Worm (Caenorhabditis elegans) whole organism, mixed stage, embryonic: ENCODE measurements around the gene cyp-33C7.

Experiments
- M03D4.4 ChIP-seq: sonication (generic microtip); optimal IDR thresholded peaks from 2 replicates; lab custom pipeline; 2017; ENCODE audit warnings: mild to moderate bottlenecking, missing genetic modification characterization, missing compliant biosample characterization
- bed-3 ChIP-seq: fragments of 200-800 bp; sonication (Bioruptor generic); optimal IDR thresholded peaks from 3 replicates; lab custom pipeline; 2018; ENCODE audit warnings: mild to moderate bottlenecking, missing genetic modification characterization, moderate library complexity, missing compliant biosample characterization
- blmp-1 ChIP-seq: fragments of 150-350 bp; optimal IDR thresholded peaks from 2 replicates; lab custom pipeline; 2014; ENCODE audit warnings: missing biosample characterization, missing genetic modification characterization
- ceh-39 ChIP-seq: fragments of 150-350 bp; optimal IDR thresholded peaks from 2 replicates; lab custom pipeline; 2014; ENCODE audit warnings: missing biosample characterization, missing genetic modification characterization
- ceh-43 ChIP-seq: fragments of 200-800 bp; sonication (Bioruptor generic); optimal IDR thresholded peaks from 2 replicates; lab custom pipeline; 2018; ENCODE audit warnings: mild to moderate bottlenecking, missing genetic modification characterization, moderate library complexity, missing compliant biosample characterization
- ceh-83 ChIP-seq: fragments of 200-800 bp; sonication (Bioruptor generic); optimal IDR thresholded peaks from 2 replicates; lab custom pipeline; 2018; ENCODE audit warnings: mild to moderate bottlenecking, missing genetic modification characterization, missing compliant biosample characterization
- ces-1 ChIP-seq: fragments of 150-350 bp; optimal IDR thresholded peaks from 2 replicates; lab custom pipeline; 2014; ENCODE audit warnings: missing biosample characterization, missing genetic modification reagents, missing genetic modification characterization
- cnd-1 ChIP-seq: fragments of 200-800 bp; sonication (Bioruptor generic); optimal IDR thresholded peaks from 2 replicates; lab custom pipeline; 2018; ENCODE audit warnings: mild to moderate bottlenecking, missing genetic modification characterization, missing compliant biosample characterization
- drap-1 ChIP-seq: fragments of 200-800 bp; sonication (Bioruptor generic); optimal IDR thresholded peaks from 3 replicates; lab custom pipeline; 2018; ENCODE audit warnings: mild to moderate bottlenecking, missing genetic modification characterization, missing compliant biosample characterization
- elt-1 ChIP-seq: sonication (generic microtip); optimal IDR thresholded peaks from 2 replicates; lab custom pipeline; 2017; ENCODE audit warnings: missing genetic modification characterization, mild to moderate bottlenecking, missing compliant biosample characterization, antibody characterized with exemption, moderate library complexity, borderline replicate concordance; ENCODE audit not compliant: insufficient read depth
- elt-3 ChIP-seq: fragments of 150-350 bp; optimal IDR thresholded peaks from 2 replicates; lab custom pipeline; 2014; ENCODE audit warnings: missing biosample characterization, missing genetic modification characterization
- flh-1 ChIP-seq: fragments of 200-800 bp; sonication (Bioruptor generic); optimal IDR thresholded peaks from 2 replicates; lab custom pipeline; 2018; ENCODE audit warnings: mild to moderate bottlenecking, missing genetic modification characterization, moderate library complexity, missing compliant biosample characterization
- lin-13 ChIP-seq: fragments of 150-350 bp; optimal IDR thresholded peaks from 2 replicates; lab custom pipeline; 2014; ENCODE audit warnings: missing biosample characterization, missing genetic modification characterization
- lin-32 ChIP-seq: fragments of 200-800 bp; sonication (Bioruptor generic); optimal IDR thresholded peaks from 2 replicates; lab custom pipeline; 2018; ENCODE audit warnings: mild to moderate bottlenecking, missing genetic modification characterization, missing compliant biosample characterization
- lsy-2 ChIP-seq: fragments of 150-350 bp; optimal IDR thresholded peaks from 2 replicates; lab custom pipeline; 2014; ENCODE audit warnings: missing biosample characterization, missing genetic modification characterization
- mab-5 ChIP-seq: fragments of 150-350 bp; optimal IDR thresholded peaks from 2 replicates; lab custom pipeline; 2014; ENCODE audit warnings: missing biosample characterization, missing genetic modification characterization
- mep-1 ChIP-seq: fragments of 150-350 bp; optimal IDR thresholded peaks from 2 replicates; lab custom pipeline; 2017; ENCODE audit warnings: missing biosample characterization, missing genetic modification reagents, missing genetic modification characterization, inconsistent platforms
- mls-2 ChIP-seq: sonication (generic microtip); optimal IDR thresholded peaks from 2 replicates; lab custom pipeline; 2016; ENCODE audit warnings: mild to moderate bottlenecking, missing genetic modification characterization, moderate library complexity, missing compliant biosample characterization
- nhr-12 ChIP-seq: fragments of 150-350 bp; optimal IDR thresholded peaks from 2 replicates; lab custom pipeline; 2014; ENCODE audit warnings: missing biosample characterization, missing genetic modification characterization
- nhr-2 ChIP-seq: fragments of 150-350 bp; optimal IDR thresholded peaks from 2 replicates; lab custom pipeline; 2014; ENCODE audit warnings: missing biosample characterization, missing genetic modification characterization
- nhr-237 ChIP-seq: fragments of 150-350 bp; optimal IDR thresholded peaks from 2 replicates; lab custom pipeline; 2014; ENCODE audit warnings: missing biosample characterization, missing genetic modification characterization
- nhr-28 ChIP-seq: fragments of 150-350 bp; optimal IDR thresholded peaks from 2 replicates; lab custom pipeline; 2014; ENCODE audit warnings: missing biosample characterization, missing genetic modification characterization
- nhr-76 ChIP-seq: sonication (generic microtip); optimal IDR thresholded peaks from 2 replicates; lab custom pipeline; 2017; ENCODE audit warnings: missing biosample characterization, missing genetic modification characterization
- pha-4 ChIP-seq: fragments of 150-350 bp; optimal IDR thresholded peaks from 2 replicates; lab custom pipeline; 2018; ENCODE audit warnings: missing biosample characterization, missing genetic modification reagents, missing genetic modification characterization
- sem-2 ChIP-seq: fragments of 200-800 bp; sonication (Bioruptor generic); optimal IDR thresholded peaks from 2 replicates; lab custom pipeline; 2018; ENCODE audit warnings: mild to moderate bottlenecking, missing genetic modification characterization, missing compliant biosample characterization
- snpc-4 ChIP-seq: fragments of 150-350 bp; optimal IDR thresholded peaks from 2 replicates; lab custom pipeline; 2014; ENCODE audit warnings: missing biosample characterization, missing genetic modification characterization
- unc-39 ChIP-seq: fragments of 150-350 bp; optimal IDR thresholded peaks from 2 replicates; lab custom pipeline; 2014; ENCODE audit warnings: missing biosample characterization, missing genetic modification characterization
- zip-8 ChIP-seq: fragments of 150-350 bp; optimal IDR thresholded peaks from 2 replicates; lab custom pipeline; 2014; ENCODE audit warnings: missing biosample characterization, missing genetic modification characterization
- ztf-11 ChIP-seq: fragments of 150-350 bp; optimal IDR thresholded peaks from 2 replicates; lab custom pipeline; 2014; ENCODE audit warnings: missing biosample characterization, missing genetic modification characterization

The cyp-33C7 gene

ce11 chrV:2278543-2278942 is 28.2 kb downstream of the cyp-33C7 start, which contains the start of gene fbxa-137:
Gene fbxa-137, plus strand, starts transcription at chrV:2278816.
- TF ChIP-seq nhr-12 (tag; lab: Kevin White, UChicago) = no peak
- no peak for TF ChIP-seq nhr-2 (tag; lab: Kevin White, UChicago)
- TF ChIP-seq ces-1 (GFP tag; lab: Kevin White, UChicago) = peak; percentile 50
- TF ChIP-seq pha-4 (tag; lab: Kevin White, UChicago) = peak; percentile 41
- peak; percentile 6 for TF ChIP-seq mls-2 (tag; lab: Kevin White, UChicago)

- TF ChIP-seq nhr-237 (tag; lab: Kevin White, UChicago) (peak; percentile 34), flh-1 (GFP tag; lab: Kevin White, UChicago) (no peak), lin-32 (no peak), bed-3 (GFP tag; lab: Kevin White, UChicago) (no peak), elt-1 (tag; lab: Kevin White, UChicago) (no peak), mep-1 (tag; lab: Kevin White, UChicago) (peak; percentile 40), ces-1 (GFP tag; lab: Kevin White, UChicago) (peak; percentile 43), elt-3 (tag; lab: Kevin White, UChicago) (no peak), blmp-1 (tag; lab: Kevin White, UChicago) (no peak), mab-5 (tag; lab: Kevin White, UChicago) (no peak), ceh-83 (peak; percentile 3), nhr-2 (tag; lab: Kevin White, UChicago) (no peak), ztf-11 (tag; lab: Kevin White, UChicago) (no peak), pha-4 (tag; lab: Kevin White, UChicago) (peak; percentile 14)
Measured at ce11 chrV:2281499-2281898, 31.2 kb downstream of the cyp-33C7 start, which contains the start of gene nhr-228. Gene nhr-228, plus strand, starts transcription at chrV:2281759.

ce11 chrV:2285107-2285506 is 34.8 kb downstream of the cyp-33C7 start, which contains the start of gene nhr-227:
Gene nhr-227, plus strand, starts transcription at chrV:2285432.
- TF ChIP-seq bed-3 (GFP tag; lab: Kevin White, UChicago) (no peak), sem-2 (GFP tag; lab: Kevin White, UChicago) (no peak), unc-39 (no peak), mls-2 (tag; lab: Kevin White, UChicago) (no peak), zip-8 (tag; lab: Kevin White, UChicago) (no peak), lin-13 (tag; lab: Kevin White, UChicago) (no peak), lin-32 (no peak)

DNA sequence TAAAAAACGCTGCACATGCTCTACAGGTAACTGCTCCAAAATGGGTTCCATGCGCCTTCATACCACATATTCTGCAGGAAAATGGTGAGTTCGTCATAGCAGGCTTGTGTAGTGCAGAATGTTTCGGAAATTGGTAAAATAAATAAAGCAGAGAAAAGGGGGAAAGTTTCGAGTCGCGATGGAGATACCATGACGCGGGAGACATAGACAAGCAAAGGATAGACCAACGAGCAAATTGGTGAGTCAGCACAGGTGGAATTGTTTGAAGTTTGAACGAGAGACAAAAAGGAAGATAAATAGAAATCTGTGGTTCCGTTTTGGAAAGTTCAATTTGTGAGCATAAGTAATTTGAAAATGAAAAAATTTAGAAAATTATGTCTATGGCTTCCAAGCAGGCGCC is 40.0 kb downstream of the cyp-33C7 start, which contains the start of gene nhr-225:
nhr-225 (minus strand) TSS at position 146 of the 400 bp plus-strand sequence.
- TF ChIP-seq nhr-12 (tag; lab: Kevin White, UChicago) (no peak), pha-4 (tag; lab: Kevin White, UChicago) (no peak), ceh-43 (GFP tag; lab: Kevin White, UChicago) (no peak), sem-2 (GFP tag; lab: Kevin White, UChicago) (no peak), bed-3 (GFP tag; lab: Kevin White, UChicago) (no peak), ceh-39 (tag; lab: Kevin White, UChicago) (no peak), lsy-2 (tag; lab: Kevin White, UChicago) (no peak), nhr-76 (no peak), M03D4.4 (tag; lab: Kevin White, UChicago) (no peak), flh-1 (GFP tag; lab: Kevin White, UChicago) (no peak), elt-3 (tag; lab: Kevin White, UChicago) (no peak), mls-2 (tag; lab: Kevin White, UChicago) (no peak), lin-13 (tag; lab: Kevin White, UChicago) (no peak), ces-1 (GFP tag; lab: Kevin White, UChicago) (no peak), mab-5 (tag; lab: Kevin White, UChicago) (no peak), drap-1 (GFP tag; lab: Kevin White, UChicago) (no peak), mep-1 (tag; lab: Kevin White, UChicago) (no peak), cnd-1 (tag; lab: Kevin White, UChicago) (no peak), snpc-4 (tag; lab: Kevin White, UChicago) (no peak)
- TF ChIP-seq, all 35 proteins: peak for 0

ce11 chrV:2292240-2292639 is 41.9 kb downstream of the cyp-33C7 start, which contains the start of gene nhr-115:
Gene nhr-115, plus strand, starts transcription at chrV:2292540.
- no peak for TF ChIP-seq nhr-28 (tag; lab: Kevin White, UChicago)
- TF ChIP-seq unc-39 = no peak
- no peak for TF ChIP-seq ceh-83
- TF ChIP-seq drap-1 (GFP tag; lab: Kevin White, UChicago) = no peak
- no peak for TF ChIP-seq bed-3 (GFP tag; lab: Kevin White, UChicago)
- no peak for TF ChIP-seq mab-5 (tag; lab: Kevin White, UChicago)
